Fruit fly (Drosophila melanogaster) whole organism, embryonic: ENCODE data around the gene lectin-29Ca.
A peak's percentile ranks its signal among the peaks of the same experiment; 100 is the strongest.

Experiments
- Bgb ChIP-seq: fragments of 200-800 bp; sonication (Bioruptor generic); IDR thresholded peaks from 2 replicates; pipeline ENCODE4 v1.3.6; 2022; ENCODE audit warnings: missing biosample characterization, missing genetic modification characterization; ENCODE audit not compliant: partially characterized antibody
- Blimp-1 ChIP-seq: fragments of 200-800 bp; sonication (Bioruptor generic); optimal IDR thresholded peaks from 3 replicates; lab custom pipeline; 2018; ENCODE audit warnings: missing biosample characterization, missing genetic modification characterization, mild to moderate bottlenecking, moderate library complexity, missing genetic modification reagents
- CG10267 ChIP-seq: fragments of 200-800 bp; sonication (Bioruptor generic); optimal IDR thresholded peaks from 2 replicates; lab custom pipeline; 2018; ENCODE audit warnings: missing biosample characterization, mild to moderate bottlenecking, missing genetic modification characterization, moderate library complexity
- CG10543 ChIP-seq: fragments of 200-800 bp; sonication (Bioruptor generic); optimal IDR thresholded peaks from 3 replicates; lab custom pipeline; 2017; ENCODE audit warnings: missing biosample characterization, mild to moderate bottlenecking, missing genetic modification characterization, moderate library complexity
- CG11085 ChIP-seq: fragments of 200-800 bp; sonication (Bioruptor generic); IDR thresholded peaks from 2 replicates; pipeline ENCODE4 v1.3.6; 2022; ENCODE audit warnings: missing biosample characterization, missing genetic modification characterization
- CG11456 ChIP-seq: fragments of 200-800 bp; sonication (Bioruptor generic); IDR thresholded peaks from 3 replicates; pipeline ENCODE4 v1.3.6; 2022; ENCODE audit warnings: missing biosample characterization, missing genetic modification characterization
- CG17829 ChIP-seq: fragments of 200-800 bp; optimal IDR thresholded peaks from 2 replicates; lab custom pipeline; 2019; ENCODE audit warnings: missing biosample characterization, mild to moderate bottlenecking, missing genetic modification characterization, moderate library complexity
- CG17912 ChIP-seq: fragments of 200-800 bp; sonication (Bioruptor generic); optimal IDR thresholded peaks from 2 replicates; lab custom pipeline; 2018; ENCODE audit warnings: missing biosample characterization, mild to moderate bottlenecking, missing genetic modification characterization
- CG18599 ChIP-seq: fragments of 200-800 bp; sonication (Bioruptor generic); optimal IDR thresholded peaks from 3 replicates; lab custom pipeline; 2017; ENCODE audit warnings: missing biosample characterization, missing genetic modification characterization, mild to moderate bottlenecking, moderate library complexity, missing genetic modification reagents
- CG2678 ChIP-seq: fragments of 200-800 bp; sonication (Bioruptor generic); optimal IDR thresholded peaks from 3 replicates; lab custom pipeline; 2019; ENCODE audit warnings: missing biosample characterization, mild to moderate bottlenecking, missing genetic modification characterization, moderate library complexity
- CG31224 ChIP-seq: fragments of 200-800 bp; sonication (Bioruptor generic); IDR thresholded peaks from 2 replicates; pipeline ENCODE4 v1.3.6; 2022; ENCODE audit warnings: missing biosample characterization, missing genetic modification characterization
- CG4282 ChIP-seq: fragments of 200-800 bp; sonication (Bioruptor generic); optimal IDR thresholded peaks from 2 replicates; lab custom pipeline; 2016; ENCODE audit warnings: missing biosample characterization, missing genetic modification characterization
- CG4424 ChIP-seq: fragments of 200-800 bp; sonication (Bioruptor generic); optimal IDR thresholded peaks from 3 replicates; lab custom pipeline; 2016; ENCODE audit warnings: missing biosample characterization, missing genetic modification characterization
- CG6689 ChIP-seq: fragments of 200-800 bp; sonication (Bioruptor generic); IDR thresholded peaks from 2 replicates; pipeline ENCODE4 v1.3.6; 2022; ENCODE audit warnings: missing biosample characterization, missing genetic modification characterization
- CG7357 ChIP-seq: fragments of 200-800 bp; sonication (Bioruptor generic); IDR thresholded peaks from 3 replicates; pipeline ENCODE4 v1.3.6; 2022; ENCODE audit warnings: missing biosample characterization, missing genetic modification characterization
- CG7745 ChIP-seq: fragments of 200-800 bp; sonication (Bioruptor generic); optimal IDR thresholded peaks from 2 replicates; lab custom pipeline; 2018; ENCODE audit warnings: missing biosample characterization, mild to moderate bottlenecking, missing genetic modification characterization, moderate library complexity
- CG9609 ChIP-seq: fragments of 200-800 bp; sonication (Bioruptor generic); optimal IDR thresholded peaks from 3 replicates; lab custom pipeline; 2016; ENCODE audit warnings: missing biosample characterization, missing genetic modification characterization
- Doc2 ChIP-seq: fragments of 200-800 bp; sonication (Bioruptor generic); IDR thresholded peaks from 2 replicates; pipeline ENCODE4 v1.3.6; 2022; ENCODE audit warnings: missing biosample characterization, missing genetic modification characterization
- Dref ChIP-seq: fragments of 200-800 bp; sonication (Bioruptor generic); IDR thresholded peaks from 2 replicates; pipeline ENCODE4 v1.3.6; 2022; ENCODE audit warnings: missing biosample characterization, missing genetic modification characterization
- ERR ChIP-seq: fragments of 200-800 bp; sonication (Bioruptor generic); optimal IDR thresholded peaks from 2 replicates; lab custom pipeline; 2016; ENCODE audit warnings: missing biosample characterization, missing genetic modification characterization
- GATAe ChIP-seq: fragments of 200-800 bp; sonication (Bioruptor generic); conservative IDR thresholded peaks from 2 replicates; pipeline ENCODE4 v1.3.6; 2022; ENCODE audit warnings: missing biosample characterization, missing genetic modification characterization
- Hsf ChIP-seq: fragments of 200-800 bp; sonication (Bioruptor generic); optimal IDR thresholded peaks from 3 replicates; lab custom pipeline; 2016; ENCODE audit warnings: missing biosample characterization, missing genetic modification characterization
- Jarid2 ChIP-seq: fragments of 200-800 bp; sonication (Bioruptor generic); optimal IDR thresholded peaks from 3 replicates; lab custom pipeline; 2017; ENCODE audit warnings: mild to moderate bottlenecking, missing biosample characterization, missing genetic modification reagents, missing genetic modification characterization
- MTF-1 ChIP-seq: fragments of 200-800 bp; sonication (Bioruptor generic); optimal IDR thresholded peaks from 2 replicates; lab custom pipeline; 2018; ENCODE audit warnings: missing biosample characterization, mild to moderate bottlenecking, missing genetic modification characterization, borderline replicate concordance
- NC2α ChIP-seq: fragments of 200-800 bp; sonication (Bioruptor generic); optimal IDR thresholded peaks from 2 replicates; lab custom pipeline; 2016; ENCODE audit warnings: missing biosample characterization, missing genetic modification characterization
- Optix ChIP-seq: fragments of 200-800 bp; sonication (Bioruptor generic); IDR thresholded peaks from 3 replicates; pipeline ENCODE4 v1.3.6; 2022; ENCODE audit warnings: missing biosample characterization, missing genetic modification characterization
- Pdp1 ChIP-seq, 2 experiments: fragments of 200-800 bp; sonication (Bioruptor generic); optimal IDR thresholded peaks; 3 replicates each; lab custom pipeline; 2016; ENCODE audit warnings: missing biosample characterization in 2 of 2, missing genetic modification characterization in 2 of 2, mild to moderate bottlenecking in 1 of 2, moderate library complexity in 1 of 2
- TFAM ChIP-seq: fragments of 200-800 bp; sonication (Bioruptor generic); optimal IDR thresholded peaks from 2 replicates; lab custom pipeline; 2017; ENCODE audit warnings: missing biosample characterization, missing genetic modification characterization, inconsistent platforms
- amos ChIP-seq: fragments of 200-800 bp; sonication (Bioruptor generic); IDR thresholded peaks from 2 replicates; pipeline ENCODE4 v1.3.6; 2022; ENCODE audit warnings: missing biosample characterization, missing genetic modification characterization; ENCODE audit not compliant: partially characterized antibody
- aop ChIP-seq: fragments of 200-800 bp; sonication (Bioruptor generic); IDR thresholded peaks from 2 replicates; pipeline ENCODE4 v1.3.6; 2022; ENCODE audit warnings: missing biosample characterization, missing genetic modification characterization
- bigmax ChIP-seq: fragments of 200-800 bp; sonication (Bioruptor generic); optimal IDR thresholded peaks from 2 replicates; lab custom pipeline; 2018; ENCODE audit warnings: missing biosample characterization, mild to moderate bottlenecking, missing genetic modification characterization
- eyg ChIP-seq: fragments of 200-800 bp; sonication (Bioruptor generic); optimal IDR thresholded peaks from 3 replicates; lab custom pipeline; 2016; ENCODE audit warnings: missing biosample characterization, missing genetic modification characterization
- gce ChIP-seq: fragments of 200-800 bp; sonication (Bioruptor generic); IDR thresholded peaks from 3 replicates; pipeline ENCODE4 v1.3.6; 2022; ENCODE audit warnings: missing biosample characterization, missing genetic modification characterization
- gcm ChIP-seq: fragments of 200-800 bp; sonication (Bioruptor generic); optimal IDR thresholded peaks from 2 replicates; lab custom pipeline; 2019; ENCODE audit warnings: missing biosample characterization, mild to moderate bottlenecking, missing genetic modification characterization, moderate library complexity
- gcm2 ChIP-seq: fragments of 200-800 bp; sonication (Bioruptor generic); optimal IDR thresholded peaks from 2 replicates; lab custom pipeline; 2016; ENCODE audit warnings: missing biosample characterization, missing genetic modification characterization
- gfzf ChIP-seq: fragments of 200-800 bp; sonication (Bioruptor generic); optimal IDR thresholded peaks from 2 replicates; lab custom pipeline; 2016; ENCODE audit warnings: missing biosample characterization, mild to moderate bottlenecking, missing genetic modification characterization, moderate library complexity
- gsb-n ChIP-seq: fragments of 200-800 bp; sonication (Bioruptor generic); optimal IDR thresholded peaks from 3 replicates; lab custom pipeline; 2018; ENCODE audit warnings: missing biosample characterization, mild to moderate bottlenecking, missing genetic modification characterization
- insv ChIP-seq, 2 experiments: fragments of 200-800 bp; sonication (Bioruptor generic); optimal IDR thresholded peaks; 3 replicates each; lab custom pipeline; 2016 to 2018; ENCODE audit warnings: missing biosample characterization in 2 of 2, missing genetic modification characterization in 2 of 2
- jing ChIP-seq: fragments of 200-800 bp; sonication (Bioruptor generic); optimal IDR thresholded peaks from 2 replicates; lab custom pipeline; 2018; ENCODE audit warnings: missing biosample characterization, mild to moderate bottlenecking, missing genetic modification characterization
- mirr ChIP-seq: fragments of 200-800 bp; sonication (Bioruptor generic); optimal IDR thresholded peaks from 3 replicates; lab custom pipeline; 2018; ENCODE audit warnings: missing biosample characterization, mild to moderate bottlenecking, missing genetic modification characterization
- nmo ChIP-seq: fragments of 200-800 bp; sonication (Bioruptor generic); optimal IDR thresholded peaks from 2 replicates; lab custom pipeline; 2018; ENCODE audit warnings: missing biosample characterization, mild to moderate bottlenecking, missing genetic modification characterization, moderate library complexity
- peb ChIP-seq: fragments of 200-800 bp; sonication (Bioruptor generic); IDR thresholded peaks from 2 replicates; pipeline ENCODE4 v1.3.6; 2022; ENCODE audit warnings: missing biosample characterization, missing genetic modification characterization
- prd ChIP-seq, 3 experiments: fragments of >200 bp in 2 of 3; fragments of 200-800 bp in 1 of 3; sonication (Bioruptor generic) in 1 of 3; optimal IDR thresholded peaks in 2 of 3; IDR thresholded peaks in 1 of 3; 2 replicates in 2 of 3; 3 replicates in 1 of 3; pipeline versions ENCODE4 v1.3.6 to Lab custom; 2017 to 2022; ENCODE audit warnings: missing biosample characterization in 1 of 3, missing genetic modification characterization in 1 of 3
- rib ChIP-seq: fragments of 200-800 bp; sonication (Bioruptor generic); IDR thresholded peaks from 2 replicates; pipeline ENCODE4 v1.3.6; 2022; ENCODE audit warnings: missing biosample characterization, missing genetic modification characterization
- sens-2 ChIP-seq: fragments of 200-800 bp; sonication (Bioruptor generic); IDR thresholded peaks from 2 replicates; pipeline ENCODE4 v1.3.6; 2022; ENCODE audit warnings: missing biosample characterization, missing genetic modification characterization
- toy ChIP-seq: fragments of 200-800 bp; sonication (Bioruptor generic); IDR thresholded peaks from 2 replicates; pipeline ENCODE4 v1.3.6; 2022; ENCODE audit warnings: missing biosample characterization, missing genetic modification characterization
- tx ChIP-seq: fragments of 200-800 bp; sonication (Bioruptor generic); optimal IDR thresholded peaks from 2 replicates; lab custom pipeline; 2016; ENCODE audit warnings: missing biosample characterization, missing genetic modification characterization
- wek ChIP-seq: fragments of 200-800 bp; sonication (Bioruptor generic); optimal IDR thresholded peaks from 3 replicates; lab custom pipeline; 2018; ENCODE audit warnings: missing biosample characterization, mild to moderate bottlenecking, missing genetic modification characterization, moderate library complexity
- zen2 ChIP-seq: fragments of 200-800 bp; sonication (Bioruptor generic); IDR thresholded peaks from 3 replicates; pipeline ENCODE4 v1.3.6; 2022; ENCODE audit warnings: missing biosample characterization, missing genetic modification characterization; ENCODE audit not compliant: partially characterized antibody

The lectin-29Ca gene

dm6 chr2L:8371354-8371937 is 22.6 kb downstream of the lectin-29Ca start (continued):
- TF ChIP-seq bigmax (GFP tag; lab: Kevin White, UChicago) (no peak), gcm2 (no peak), ERR (GFP tag; lab: Kevin White, UChicago) (no peak), Dref (GFP tag; lab: Robert Waterston, UW) (no peak), CG4282 (no peak), insv (GFP tag; optimal IDR thresholded peaks at IDR 0.05; lab: Kevin White, UChicago) (no peak), GATAe (GFP tag; lab: Robert Waterston, UW) (no peak), CG31224 (no peak), eyg (GFP tag; lab: Kevin White, UChicago) (no peak), CG6689 (GFP tag; lab: Robert Waterston, UW) (no peak), gcm (no peak), Hsf (GFP tag; lab: Kevin White, UChicago) (no peak), Optix (GFP tag; lab: Robert Waterston, UW) (no peak), tx (GFP tag; lab: Kevin White, UChicago) (no peak), prd (optimal IDR thresholded peaks at IDR 0.05; lab: Kevin White, UChicago) (no peak), prd (GFP tag; IDR thresholded peaks at IDR 0.05; lab: Robert Waterston, UW) (no peak), zen2 (GFP tag; lab: Robert Waterston, UW) (no peak), CG18599 (GFP tag; lab: Kevin White, UChicago) (peak; percentile 6), CG10267 (tag; lab: Kevin White, UChicago) (peak; percentile 7), rib (no peak), CG7745 (tag; lab: Kevin White, UChicago) (no peak), Blimp-1 (GFP tag; lab: Kevin White, UChicago) (no peak), Bgb (GFP tag; lab: Robert Waterston, UW) (no peak), CG9609 (GFP tag; lab: Kevin White, UChicago) (no peak), toy (no peak), nmo (GFP tag; lab: Kevin White, UChicago) (peak; percentile 18), MTF-1 (GFP tag; lab: Kevin White, UChicago) (no peak), gsb-n (tag; lab: Kevin White, UChicago) (no peak), CG11456 (GFP tag; lab: Robert Waterston, UW) (no peak), CG11085 (GFP tag; lab: Robert Waterston, UW) (no peak), aop (GFP tag; lab: Robert Waterston, UW) (no peak), CG2678 (tag; lab: Kevin White, UChicago) (peak; percentile 65), Doc2 (GFP tag; lab: Robert Waterston, UW) (no peak), amos (GFP tag; lab: Robert Waterston, UW) (no peak), TFAM (GFP tag; lab: Kevin White, UChicago) (no peak), peb (GFP tag; lab: Robert Waterston, UW) (no peak), sens-2 (GFP tag; lab: Robert Waterston, UW) (no peak), Pdp1 (GFP tag; optimal IDR thresholded peaks at IDR 0.05; lab: Kevin White, UChicago) (no peak), wek (no peak), CG17829 (peak; percentile 31), CG10543 (GFP tag; lab: Kevin White, UChicago) (no peak), gce (GFP tag; lab: Robert Waterston, UW) (no peak), gfzf (GFP tag; lab: Kevin White, UChicago) (no peak), CG17912 (GFP tag; lab: Kevin White, UChicago) (no peak), mirr (GFP tag; lab: Kevin White, UChicago) (no peak), jing (GFP tag; lab: Kevin White, UChicago) (no peak), CG4424 (GFP tag; lab: Kevin White, UChicago) (peak; percentile 22), NC2α (GFP tag; lab: Kevin White, UChicago) (no peak), CG7357 (GFP tag; lab: Robert Waterston, UW) (no peak), Jarid2 (GFP tag; lab: Kevin White, UChicago) (no peak)
